Worm (Caenorhabditis elegans): ENCODE data around the gene ergo-1.

DNA sequence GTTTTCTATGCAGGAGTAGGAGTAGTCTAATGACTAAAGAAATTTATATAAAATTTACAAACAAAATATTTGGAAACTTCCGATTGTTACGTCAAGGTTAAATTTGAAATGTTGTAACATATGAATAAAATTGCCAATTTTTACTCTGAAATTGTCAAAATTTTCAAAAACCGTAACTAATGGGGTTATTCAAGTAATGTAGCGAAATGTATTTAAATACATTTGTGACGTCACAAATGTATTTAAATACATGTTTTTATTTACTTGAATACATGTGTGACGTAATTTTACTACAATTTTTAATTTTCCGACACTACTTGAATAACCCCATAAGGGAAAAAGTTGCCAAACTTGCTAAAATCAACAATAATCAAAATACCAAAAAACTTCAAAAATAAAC is 44.8 kb downstream of the ergo-1 start:
- TF ChIP-seq flt-1 (GFP tag; IDR thresholded peaks at IDR 0.05) (no peak), scrt-1 (GFP tag; IDR thresholded peaks at IDR 0.05) (no peak), hnd-1 (tag; optimal IDR thresholded peaks at IDR 0.05) (no peak)

Data from whole organism, early embryonic.